Fruit fly (Drosophila melanogaster): ENCODE data around the gene RpL30.

RpL30 gene

dm6 chr2L:19009130-19009529, at the start of gene RpL30 (continued):
- TF ChIP-seq Dbx (GFP tag; IDR thresholded peaks at IDR 0.05) (peak; percentile 94), aop (GFP tag; IDR thresholded peaks at IDR 0.05) (peak; percentile 62), CG17361 (GFP tag; IDR thresholded peaks at IDR 0.05) (peak; percentile 78), pho (GFP tag; optimal IDR thresholded peaks at IDR 0.05) (peak; percentile 89), ato (GFP tag; IDR thresholded peaks at IDR 0.05; ENCODE audit: partially characterized antibody) (peak; percentile 40; the same call in 1 of the 2 replicates), repo (GFP tag; optimal IDR thresholded peaks at IDR 0.05) (peak; percentile 90), corto (GFP tag; optimal IDR thresholded peaks at IDR 0.05) (no peak), ab (GFP tag; optimal IDR thresholded peaks at IDR 0.05) (peak; percentile 35), BtbVII (GFP tag; optimal IDR thresholded peaks at IDR 0.05) (peak; percentile 95), CG6854 (GFP tag; optimal IDR thresholded peaks at IDR 0.05) (peak; percentile 95), cad (GFP tag; optimal IDR thresholded peaks at IDR 0.05) (no peak), CG2129 (GFP tag; IDR thresholded peaks at IDR 0.05; ENCODE audit: partially characterized antibody) (no peak), CG11247 (GFP tag; IDR thresholded peaks at IDR 0.05) (peak; percentile 81), CG15601 (tag; optimal IDR thresholded peaks at IDR 0.05) (peak; percentile 94), CG12104 (GFP tag; optimal IDR thresholded peaks at IDR 0.05) (peak; percentile 91), HmgD (GFP tag; optimal IDR thresholded peaks at IDR 0.05) (peak; percentile 96), Meics (GFP tag; optimal IDR thresholded peaks at IDR 0.05) (peak; percentile 95), seq (GFP tag; IDR thresholded peaks at IDR 0.05) (peak; percentile 90), Xrp1 (GFP tag; IDR thresholded peaks at IDR 0.05) (peak; percentile 11), mirr (GFP tag; optimal IDR thresholded peaks at IDR 0.05) (peak; percentile 97), CG17829 (tag; optimal IDR thresholded peaks at IDR 0.05) (peak; percentile 90), CG2202 (tag; optimal IDR thresholded peaks at IDR 0.05) (peak; percentile 91), CG8944 (GFP tag; optimal IDR thresholded peaks at IDR 0.05) (peak; percentile 73), CG17612 (GFP tag; IDR thresholded peaks at IDR 0.05) (peak; percentile 74; the same call in 1 of the 2 replicates), Dip2 (GFP tag; IDR thresholded peaks at IDR 0.05) (no peak), Dek (tag; optimal IDR thresholded peaks at IDR 0.05) (peak; percentile 87), hth (optimal IDR thresholded peaks at IDR 0.05) (no peak), wdn (GFP tag; IDR thresholded peaks at IDR 0.05) (peak; percentile 85), CG8478 (optimal IDR thresholded peaks at IDR 0.05) (peak; percentile 65), Hr51 (GFP tag; optimal IDR thresholded peaks at IDR 0.05) (peak; percentile 79 to 84), disco-r (GFP tag; optimal IDR thresholded peaks at IDR 0.05) (peak; percentile 84), CkIIα-i1 (GFP tag; IDR thresholded peaks at IDR 0.05) (0 out of 2 replicates have a peak, but pooled peaks have one; percentile 52)

- TF ChIP-seq Pdp1 (GFP tag; optimal IDR thresholded peaks at IDR 0.05) (peak in 1 of 2 experiments; percentile 61), CG7987 (GFP tag; optimal IDR thresholded peaks at IDR 0.05) (no peak), gcm (GFP tag; optimal IDR thresholded peaks at IDR 0.05) (no peak), Dfd (GFP tag; optimal IDR thresholded peaks at IDR 0.05) (no peak), CG11398 (GFP tag; optimal IDR thresholded peaks at IDR 0.05) (no peak), CG8765 (GFP tag; IDR thresholded peaks at IDR 0.05) (no peak), CG8924 (tag; optimal IDR thresholded peaks at IDR 0.05) (no peak), CG9437 (GFP tag; optimal IDR thresholded peaks at IDR 0.05) (peak; percentile 95), ems (GFP tag; optimal IDR thresholded peaks at IDR 0.05) (no peak), Opbp (GFP tag; IDR thresholded peaks at IDR 0.05; ENCODE audit: partially characterized antibody) (no peak), Ssrp (tag; optimal IDR thresholded peaks at IDR 0.05) (no peak), ro (GFP tag; IDR thresholded peaks at IDR 0.05) (no peak), H2.0 (GFP tag; IDR thresholded peaks at IDR 0.05) (no peak), knrl (GFP tag; IDR thresholded peaks at IDR 0.05; ENCODE audit: partially characterized antibody) (no peak), CG4707 (GFP tag; optimal IDR thresholded peaks at IDR 0.05) (no peak), hkb (optimal IDR thresholded peaks at IDR 0.05) (no peak), hkb (GFP tag; IDR thresholded peaks at IDR 0.05) (no peak), jing (GFP tag; optimal IDR thresholded peaks at IDR 0.05) (no peak), CG43689 (GFP tag; IDR thresholded peaks at IDR 0.05) (no peak), Blimp-1 (GFP tag; optimal IDR thresholded peaks at IDR 0.05) (no peak), mld (GFP tag; IDR thresholded peaks at IDR 0.05; ENCODE audit: partially characterized antibody) (peak; percentile 38; the same call in 1 of the 3 replicates)
These were observed 48.7 kb upstream of the RpL30 start for dm6 chr2L:19057799-19058198.

Data from whole organism, embryonic.